Worm (Caenorhabditis elegans) whole organism, L1 larva: ENCODE results near the gene F10C1.23.

Experiments used
- ama-1 ChIP-seq: fragments of 150-350 bp; optimal IDR thresholded peaks from 2 replicates; lab custom pipeline; 2014
- ceh-88 ChIP-seq: fragments of 200-800 bp; sonication (Bioruptor generic); IDR thresholded peaks from 2 replicates; pipeline ENCODE4 v1.3.6; 2022; ENCODE audit warnings: missing genetic modification characterization, missing compliant biosample characterization
- efl-1 ChIP-seq, 4 experiments: fragments of 150-350 bp; optimal IDR thresholded peaks in 3 of 4; peaks in 1 of 4; 1 replicate in 1 of 4; 2 replicates in 3 of 4; lab custom pipeline; 2014; ENCODE audit warnings: missing biosample characterization in 2 of 4, missing genetic modification characterization in 2 of 4, missing genetic modification reagents in 2 of 4
- lin-15B ChIP-seq: fragments of 150-350 bp; sonication (generic microtip); optimal IDR thresholded peaks from 3 replicates; lab custom pipeline; 2014; ENCODE audit warnings: missing biosample characterization, missing genetic modification characterization
- lsy-2 ChIP-seq, 2 experiments: fragments of 150-350 bp; optimal IDR thresholded peaks; 2 replicates each; lab custom pipeline; 2014; ENCODE audit warnings: missing biosample characterization in 2 of 2, missing genetic modification characterization in 2 of 2
- mdl-1 ChIP-seq, 2 experiments: fragments of 150-350 bp; optimal IDR thresholded peaks; 2 replicates each; lab custom pipeline; 2014 to 2017; ENCODE audit warnings: missing biosample characterization in 2 of 2, missing genetic modification characterization in 2 of 2, inconsistent platforms in 1 of 2
- nhr-237 ChIP-seq: fragments of 150-350 bp; optimal IDR thresholded peaks from 2 replicates; lab custom pipeline; 2014; ENCODE audit warnings: missing biosample characterization, missing genetic modification characterization
- pqm-1 ChIP-seq: sonication (generic microtip); optimal IDR thresholded peaks from 3 replicates; lab custom pipeline; 2017; ENCODE audit warnings: missing biosample characterization, missing genetic modification characterization
- sptf-1 ChIP-seq: fragments of 150-350 bp; optimal IDR thresholded peaks from 2 replicates; lab custom pipeline; 2014; ENCODE audit warnings: missing biosample characterization, missing genetic modification characterization
- tbx-2 ChIP-seq: sonication (generic microtip); optimal IDR thresholded peaks from 2 replicates; lab custom pipeline; 2016; ENCODE audit warnings: missing genetic modification characterization, missing compliant biosample characterization
- tlp-1 ChIP-seq: fragments of 150-350 bp; optimal IDR thresholded peaks from 2 replicates; lab custom pipeline; 2014; ENCODE audit warnings: missing biosample characterization, missing genetic modification characterization
- zip-4 ChIP-seq: fragments of 200-800 bp; sonication (Bioruptor generic); optimal IDR thresholded peaks from 2 replicates; lab custom pipeline; 2018; ENCODE audit warnings: mild to moderate bottlenecking, missing genetic modification characterization, moderate library complexity, missing compliant biosample characterization
- ztf-4 ChIP-seq: fragments of 150-350 bp; optimal IDR thresholded peaks from 2 replicates; lab custom pipeline; 2014; ENCODE audit warnings: missing biosample characterization, missing genetic modification characterization

- TF ChIP-seq ztf-4 (tag; lab: Kevin White, UChicago) (no peak), lsy-2 (tag; optimal IDR thresholded peaks at IDR 0.05; lab: Kevin White, UChicago) (no peak), pqm-1 (tag; lab: Kevin White, UChicago) (peak; percentile 90), nhr-237 (tag; lab: Kevin White, UChicago) (no peak), ceh-88 (GFP tag; lab: Robert Waterston, UW) (no peak), tbx-2 (no peak), sptf-1 (tag; lab: Kevin White, UChicago) (no peak), tlp-1 (peak; percentile 65), mdl-1 (tag; optimal IDR thresholded peaks at IDR 0.05; lab: Kevin White, UChicago) (no peak), ama-1 (lab: Kevin White, UChicago) (no peak), efl-1 (optimal IDR thresholded peaks at IDR 0.05; lab: Kevin White, UChicago) (no peak), efl-1 (GFP tag; optimal IDR thresholded peaks at IDR 0.05 in 1 of 2; lab: Kevin White, UChicago) (no peak), zip-4 (GFP tag; lab: Kevin White, UChicago) (no peak), lin-15B (tag; lab: Kevin White, UChicago) (no peak)
Measured at ce11 chrII:5748395-5748794, 9.4 kb upstream of the F10C1.23 start.
